Fruit fly (Drosophila melanogaster) whole organism, embryonic: Measurements from ENCODE around the gene RhoGDI.
A peak's percentile ranks its signal among the peaks of the same experiment; 100 is the strongest.

Source experiments
- Bdp1 ChIP-seq: fragments of 200-800 bp; sonication (Bioruptor generic); optimal IDR thresholded peaks from 3 replicates; lab custom pipeline; 2016; ENCODE audit warnings: missing biosample characterization, missing genetic modification characterization
- CG14050 ChIP-seq: fragments of 200-800 bp; sonication (Bioruptor generic); IDR thresholded peaks from 3 replicates; pipeline ENCODE4 v1.3.6; 2022; ENCODE audit warnings: missing biosample characterization, missing genetic modification characterization
- CG14965 ChIP-seq: fragments of 200-800 bp; sonication (Bioruptor generic); optimal IDR thresholded peaks from 2 replicates; lab custom pipeline; 2016; ENCODE audit warnings: missing biosample characterization, missing genetic modification characterization, borderline replicate concordance
- CG1603 ChIP-seq: fragments of 200-800 bp; sonication (Bioruptor generic); optimal IDR thresholded peaks from 2 replicates; lab custom pipeline; 2019; ENCODE audit warnings: missing biosample characterization, mild to moderate bottlenecking, missing genetic modification characterization, moderate library complexity
- CG17359 ChIP-seq: fragments of 200-800 bp; sonication (Bioruptor generic); optimal IDR thresholded peaks from 3 replicates; lab custom pipeline; 2018; ENCODE audit warnings: missing biosample characterization, mild to moderate bottlenecking, missing genetic modification characterization, moderate library complexity
- CG18476 ChIP-seq: fragments of 200-800 bp; sonication (Bioruptor generic); optimal IDR thresholded peaks from 2 replicates; lab custom pipeline; 2016; ENCODE audit warnings: missing biosample characterization, mild to moderate bottlenecking, missing genetic modification characterization
- CG18764 ChIP-seq: fragments of 200-800 bp; sonication (Bioruptor generic); optimal IDR thresholded peaks from 3 replicates; lab custom pipeline; 2016; ENCODE audit warnings: missing biosample characterization, missing genetic modification characterization
- CG2116 ChIP-seq: fragments of 200-800 bp; sonication (Bioruptor generic); optimal IDR thresholded peaks from 3 replicates; lab custom pipeline; 2018; ENCODE audit warnings: missing biosample characterization, mild to moderate bottlenecking, missing genetic modification characterization
- CG2875 ChIP-seq: fragments of 200-800 bp; sonication (Bioruptor generic); optimal IDR thresholded peaks from 2 replicates; lab custom pipeline; 2017; ENCODE audit warnings: missing biosample characterization, mild to moderate bottlenecking, missing genetic modification characterization, missing genetic modification reagents
- CG4707 ChIP-seq: fragments of 200-800 bp; sonication (Bioruptor generic); optimal IDR thresholded peaks from 2 replicates; lab custom pipeline; 2018; ENCODE audit warnings: missing biosample characterization, mild to moderate bottlenecking, missing genetic modification characterization, moderate library complexity
- CG5245 ChIP-seq: fragments of 200-800 bp; sonication (Bioruptor generic); optimal IDR thresholded peaks from 3 replicates; lab custom pipeline; 2016; ENCODE audit warnings: missing biosample characterization, missing genetic modification characterization
- CG6689 ChIP-seq: fragments of 200-800 bp; sonication (Bioruptor generic); IDR thresholded peaks from 2 replicates; pipeline ENCODE4 v1.3.6; 2022; ENCODE audit warnings: missing biosample characterization, missing genetic modification characterization
- CG6854 ChIP-seq: fragments of 200-800 bp; sonication (Bioruptor generic); optimal IDR thresholded peaks from 3 replicates; lab custom pipeline; 2017; ENCODE audit warnings: missing biosample characterization, mild to moderate bottlenecking, missing genetic modification characterization
- CG7987 ChIP-seq: fragments of 200-800 bp; sonication (Bioruptor generic); optimal IDR thresholded peaks from 2 replicates; lab custom pipeline; 2018; ENCODE audit warnings: missing biosample characterization, mild to moderate bottlenecking, missing genetic modification characterization, moderate library complexity
- CG8089 ChIP-seq: fragments of 200-800 bp; sonication (Bioruptor generic); optimal IDR thresholded peaks from 3 replicates; lab custom pipeline; 2016; ENCODE audit warnings: missing biosample characterization, missing genetic modification characterization
- CG8281 ChIP-seq: fragments of 200-800 bp; sonication (Bioruptor generic); optimal IDR thresholded peaks from 2 replicates; lab custom pipeline; 2018; ENCODE audit warnings: missing biosample characterization, mild to moderate bottlenecking, missing genetic modification characterization, moderate library complexity
- CG8359 ChIP-seq: fragments of 200-800 bp; sonication (Bioruptor generic); optimal IDR thresholded peaks from 2 replicates; lab custom pipeline; 2017; ENCODE audit warnings: missing biosample characterization, mild to moderate bottlenecking, missing genetic modification characterization, borderline replicate concordance
- CG8478 ChIP-seq: fragments of >200 bp; optimal IDR thresholded peaks from 2 replicates; lab custom pipeline; 2018
- CG9932 ChIP-seq: fragments of 200-800 bp; sonication (Bioruptor generic); IDR thresholded peaks from 2 replicates; pipeline ENCODE4 v1.3.6; 2022; ENCODE audit warnings: missing biosample characterization, missing genetic modification characterization
- CHES-1-like ChIP-seq: fragments of 200-800 bp; sonication (Bioruptor generic); optimal IDR thresholded peaks from 2 replicates; lab custom pipeline; 2016; ENCODE audit warnings: missing biosample characterization, missing genetic modification characterization
- Doc2 ChIP-seq: fragments of 200-800 bp; sonication (Bioruptor generic); IDR thresholded peaks from 2 replicates; pipeline ENCODE4 v1.3.6; 2022; ENCODE audit warnings: missing biosample characterization, missing genetic modification characterization
- Elba2 ChIP-seq: fragments of 200-800 bp; sonication (Bioruptor generic); optimal IDR thresholded peaks from 3 replicates; lab custom pipeline; 2016; ENCODE audit warnings: missing biosample characterization, missing genetic modification characterization
- Hey ChIP-seq: fragments of 200-800 bp; sonication (Bioruptor generic); optimal IDR thresholded peaks from 3 replicates; lab custom pipeline; 2018; ENCODE audit warnings: missing biosample characterization, mild to moderate bottlenecking, missing genetic modification characterization
- Hr78 ChIP-seq, 2 experiments: fragments of 200-800 bp in 1 of 2; fragments of >200 bp in 1 of 2; sonication (Bioruptor generic) in 1 of 2; optimal IDR thresholded peaks; 2 replicates each; lab custom pipeline; 2017 to 2019; ENCODE audit warnings: missing biosample characterization in 2 of 2, missing genetic modification characterization in 2 of 2, mild to moderate bottlenecking in 1 of 2, moderate library complexity in 1 of 2
- Kr ChIP-seq: fragments of 200-800 bp; sonication (Bioruptor generic); optimal IDR thresholded peaks from 2 replicates; lab custom pipeline; 2017; ENCODE audit warnings: missing biosample characterization, mild to moderate bottlenecking, missing genetic modification characterization
- MBD-R2 ChIP-seq: fragments of 200-800 bp; sonication (Bioruptor generic); IDR thresholded peaks from 2 replicates; pipeline ENCODE4 v1.3.6; 2022; ENCODE audit warnings: missing biosample characterization, missing genetic modification characterization
- MESR4 ChIP-seq: fragments of 200-800 bp; sonication (Bioruptor generic); optimal IDR thresholded peaks from 2 replicates; lab custom pipeline; 2018; ENCODE audit warnings: missing biosample characterization, mild to moderate bottlenecking, missing genetic modification characterization, moderate library complexity
- MTF-1 ChIP-seq: fragments of 200-800 bp; sonication (Bioruptor generic); optimal IDR thresholded peaks from 2 replicates; lab custom pipeline; 2018; ENCODE audit warnings: missing biosample characterization, mild to moderate bottlenecking, missing genetic modification characterization, borderline replicate concordance
- Mes4 ChIP-seq: fragments of 200-800 bp; sonication (Bioruptor generic); optimal IDR thresholded peaks from 2 replicates; lab custom pipeline; 2016; ENCODE audit warnings: missing biosample characterization, missing genetic modification characterization
- Oli ChIP-seq: fragments of 200-800 bp; sonication (Bioruptor generic); optimal IDR thresholded peaks from 2 replicates; lab custom pipeline; 2018; ENCODE audit warnings: missing biosample characterization, mild to moderate bottlenecking, missing genetic modification characterization, moderate library complexity
- Sox100B ChIP-seq: fragments of 200-800 bp; sonication (Bioruptor generic); optimal IDR thresholded peaks from 3 replicates; lab custom pipeline; 2018; ENCODE audit warnings: missing biosample characterization, mild to moderate bottlenecking, missing genetic modification characterization
- YL-1 ChIP-seq: fragments of 200-800 bp; sonication (Bioruptor generic); optimal IDR thresholded peaks from 3 replicates; lab custom pipeline; 2017; ENCODE audit warnings: missing biosample characterization, mild to moderate bottlenecking, missing genetic modification characterization
- ase ChIP-seq: fragments of 200-800 bp; sonication (Bioruptor generic); IDR thresholded peaks from 3 replicates; pipeline ENCODE4 v1.3.6; 2022; ENCODE audit warnings: missing biosample characterization, missing genetic modification characterization
- cg ChIP-seq: fragments of 200-800 bp; sonication (Bioruptor generic); optimal IDR thresholded peaks from 3 replicates; lab custom pipeline; 2019; ENCODE audit warnings: missing biosample characterization, mild to moderate bottlenecking, missing genetic modification characterization, moderate library complexity
- dati ChIP-seq: fragments of 200-800 bp; sonication (Bioruptor generic); IDR thresholded peaks from 2 replicates; pipeline ENCODE4 v1.3.6; 2022; ENCODE audit warnings: missing biosample characterization, missing genetic modification characterization
- en ChIP-seq: fragments of 200-800 bp; sonication (Bioruptor generic); optimal IDR thresholded peaks from 2 replicates; lab custom pipeline; 2016; ENCODE audit warnings: missing biosample characterization, missing genetic modification characterization
- fd3F ChIP-seq: fragments of 200-800 bp; sonication (Bioruptor generic); optimal IDR thresholded peaks from 2 replicates; lab custom pipeline; 2018; ENCODE audit warnings: missing biosample characterization, mild to moderate bottlenecking, missing genetic modification characterization, moderate library complexity
- grn ChIP-seq: fragments of 200-800 bp; sonication (Bioruptor generic); optimal IDR thresholded peaks from 3 replicates; lab custom pipeline; 2017; ENCODE audit warnings: missing biosample characterization, missing genetic modification characterization
- lola ChIP-seq, 3 experiments: fragments of >200 bp in 2 of 3; fragments of 200-800 bp in 1 of 3; sonication (Bioruptor generic) in 1 of 3; optimal IDR thresholded peaks; 2 replicates each; lab custom pipeline; 2017 to 2019; ENCODE audit warnings: missing biosample characterization in 3 of 3, missing genetic modification characterization in 3 of 3, mild to moderate bottlenecking in 1 of 3, moderate library complexity in 1 of 3
- mam ChIP-seq: fragments of 200-800 bp; sonication (Bioruptor generic); optimal IDR thresholded peaks from 3 replicates; lab custom pipeline; 2016; ENCODE audit warnings: missing biosample characterization, missing genetic modification characterization
- nmo ChIP-seq: fragments of 200-800 bp; sonication (Bioruptor generic); optimal IDR thresholded peaks from 2 replicates; lab custom pipeline; 2018; ENCODE audit warnings: missing biosample characterization, mild to moderate bottlenecking, missing genetic modification characterization, moderate library complexity
- otp ChIP-seq: fragments of 200-800 bp; sonication (Bioruptor generic); IDR thresholded peaks from 3 replicates; pipeline ENCODE4, ENCODE4 v1.3.6; 2022; ENCODE audit warnings: missing biosample characterization, missing genetic modification characterization
- pnt ChIP-seq: fragments of 200-800 bp; sonication (Bioruptor generic); optimal IDR thresholded peaks from 3 replicates; lab custom pipeline; 2016; ENCODE audit warnings: missing biosample characterization, missing genetic modification characterization
- pum ChIP-seq: fragments of 200-800 bp; sonication (Bioruptor generic); optimal IDR thresholded peaks from 2 replicates; lab custom pipeline; 2016; ENCODE audit warnings: missing biosample characterization, missing genetic modification characterization
- sisA ChIP-seq: fragments of 200-800 bp; sonication (Bioruptor generic); IDR thresholded peaks from 2 replicates; pipeline ENCODE4 v1.3.6; 2022; ENCODE audit warnings: missing biosample characterization, missing genetic modification characterization
- unc-4 ChIP-seq: fragments of 200-800 bp; sonication (Bioruptor generic); IDR thresholded peaks from 2 replicates; pipeline ENCODE4 v1.3.6; 2022; ENCODE audit warnings: missing biosample characterization, missing genetic modification characterization; ENCODE audit not compliant: partially characterized antibody
- wor ChIP-seq: fragments of 200-800 bp; sonication (Bioruptor generic); IDR thresholded peaks from 2 replicates; pipeline ENCODE4 v1.3.6; 2022; ENCODE audit warnings: missing biosample characterization, missing genetic modification characterization
- zen2 ChIP-seq: fragments of 200-800 bp; sonication (Bioruptor generic); IDR thresholded peaks from 3 replicates; pipeline ENCODE4 v1.3.6; 2022; ENCODE audit warnings: missing biosample characterization, missing genetic modification characterization; ENCODE audit not compliant: partially characterized antibody

The RhoGDI gene

dm6 chr3L:19902560-19903399 is 25.8 kb upstream of the RhoGDI start (continued):
- TF ChIP-seq CG8281 (tag; lab: Kevin White, UChicago) = peak; percentile 81
- no peak for TF ChIP-seq Doc2 (GFP tag; lab: Robert Waterston, UW)
- TF ChIP-seq CG8359 (GFP tag; lab: Kevin White, UChicago) = peak; percentile 62
- TF ChIP-seq otp (GFP tag; lab: Robert Waterston, UW) = peak; percentile 96
- TF ChIP-seq MBD-R2 (GFP tag; lab: Robert Waterston, UW) = peak; percentile 96
- peak; percentile 88 for TF ChIP-seq CG18764 (GFP tag; lab: Kevin White, UChicago)
- peak; percentile 70 for TF ChIP-seq CG2116 (GFP tag; lab: Kevin White, UChicago)
- TF ChIP-seq sisA (GFP tag; lab: Robert Waterston, UW) = peak; percentile 90
- peak; percentile 89 for TF ChIP-seq wor (GFP tag; lab: Robert Waterston, UW)
- TF ChIP-seq CG14965 (GFP tag; lab: Kevin White, UChicago) = peak; percentile 77
- TF ChIP-seq mam (GFP tag; lab: Kevin White, UChicago) = peak; percentile 85
- peak; percentile 47 for TF ChIP-seq Hey (tag; lab: Kevin White, UChicago)
- peak; percentile 13 for TF ChIP-seq Elba2 (GFP tag; lab: Kevin White, UChicago)
- peak; percentile 93 for TF ChIP-seq CG14050 (GFP tag; lab: Robert Waterston, UW)
- peak; percentile 85 for TF ChIP-seq MTF-1
- TF ChIP-seq lola (GFP tag; optimal IDR thresholded peaks at IDR 0.05; lab: Kevin White, UChicago) = peak in 1 of 3 experiments; percentile 83
- peak; percentile 51 for TF ChIP-seq cg (GFP tag; lab: Kevin White, UChicago)
- TF ChIP-seq CG1603 (tag; lab: Kevin White, UChicago) = peak; percentile 97
- no peak for TF ChIP-seq unc-4
- peak; percentile 96 for TF ChIP-seq Oli (tag; lab: Kevin White, UChicago)
- TF ChIP-seq CG6689 (GFP tag; lab: Robert Waterston, UW) = peak; percentile 93
- TF ChIP-seq CG2875 (GFP tag; lab: Kevin White, UChicago) = peak; percentile 89
- TF ChIP-seq CG9932 (GFP tag; lab: Robert Waterston, UW) = peak; percentile 97
- peak in 1 of 2 experiments; percentile 77 for TF ChIP-seq Hr78 (GFP tag; optimal IDR thresholded peaks at IDR 0.05; lab: Kevin White, UChicago)
- peak; percentile 87 for TF ChIP-seq pnt
- TF ChIP-seq fd3F (GFP tag; lab: Kevin White, UChicago) = peak; percentile 95
- no peak for TF ChIP-seq CG8478 (lab: Kevin White, UChicago)
- peak; percentile 87 for TF ChIP-seq Mes4
- peak; percentile 78 for TF ChIP-seq CG18476 (GFP tag; lab: Kevin White, UChicago)
- TF ChIP-seq CG4707 (GFP tag; lab: Kevin White, UChicago) = peak; percentile 86
- peak; percentile 87 for TF ChIP-seq pum (GFP tag; lab: Kevin White, UChicago)
- peak; percentile 49 for TF ChIP-seq MESR4 (GFP tag; lab: Kevin White, UChicago)
- peak; percentile 86; the same call in 2 of the 3 replicates for TF ChIP-seq ase (GFP tag; lab: Robert Waterston, UW)
- peak; percentile 94 for TF ChIP-seq CG8089
- TF ChIP-seq dati = peak; percentile 67; the same call in 1 of the 2 replicates
- peak; percentile 55 for TF ChIP-seq YL-1 (GFP tag; lab: Kevin White, UChicago)
- peak; percentile 83 for TF ChIP-seq Sox100B (GFP tag; lab: Kevin White, UChicago)
- TF ChIP-seq CG6854 (GFP tag; lab: Kevin White, UChicago) = peak; percentile 93
- TF ChIP-seq CG7987 (GFP tag; lab: Kevin White, UChicago) = peak; percentile 80
- TF ChIP-seq Bdp1 (GFP tag; lab: Kevin White, UChicago) = peak; percentile 85
- TF ChIP-seq zen2 (GFP tag; lab: Robert Waterston, UW) = no peak
- peak; percentile 94 for TF ChIP-seq nmo (GFP tag; lab: Kevin White, UChicago)
- peak; percentile 74 for TF ChIP-seq grn
- peak; percentile 97 for TF ChIP-seq CHES-1-like (GFP tag; lab: Kevin White, UChicago)
- peak; percentile 92 for TF ChIP-seq en (GFP tag; lab: Kevin White, UChicago)
- peak; percentile 93 for TF ChIP-seq CG5245
- TF ChIP-seq CG17359 = peak; percentile 96
- no peak for TF ChIP-seq Kr (GFP tag; lab: Kevin White, UChicago)
